Worm (Caenorhabditis elegans): ENCODE measurements around the gene dct-5.

- no peak for TF ChIP-seq dmd-4 (tag; optimal IDR thresholded peaks at IDR 0.05; ENCODE audit: borderline replicate concordance)
- TF ChIP-seq tbx-2 (tag; optimal IDR thresholded peaks at IDR 0.05): no peak
- no peak for TF ChIP-seq ama-1 (optimal IDR thresholded peaks at IDR 0.05)
- no peak for TF ChIP-seq hlh-8 (tag; optimal IDR thresholded peaks at IDR 0.05)
- TF ChIP-seq C38D4.7 (GFP tag; optimal IDR thresholded peaks at IDR 0.05): no peak
Measured at ce11 chrII:5455650-5456355, 19.1 kb upstream of the dct-5 start, which contains the start of gene daz-1.

Measured in whole organism, late embryonic.